Worm (Caenorhabditis elegans) whole organism, L4 larva: Measurements from ENCODE around the gene C04B4.2.

Experiments
- aha-1 ChIP-seq: fragments of 150-350 bp; peaks from one replicate; lab custom pipeline; 2014; ENCODE audit warnings: missing biosample characterization, missing genetic modification characterization
- aly-2 ChIP-seq: sonication (generic microtip); optimal IDR thresholded peaks from 2 replicates; lab custom pipeline; 2018; ENCODE audit warnings: missing biosample characterization, missing genetic modification characterization
- daf-16 ChIP-seq, 3 experiments: sonication (generic microtip); optimal IDR thresholded peaks; 2 replicates each; lab custom pipeline; 2016 to 2017; ENCODE audit warnings: missing genetic modification characterization in 3 of 3, missing genetic modification reagents in 3 of 3, mild to moderate bottlenecking in 2 of 3, missing compliant biosample characterization in 2 of 3, missing biosample characterization in 1 of 3, moderate library complexity in 1 of 3
- nhr-237 ChIP-seq: sonication (generic microtip); optimal IDR thresholded peaks from 2 replicates; lab custom pipeline; 2017; ENCODE audit warnings: missing biosample characterization, missing genetic modification characterization
- nhr-77 ChIP-seq: fragments of 150-350 bp; optimal IDR thresholded peaks from 2 replicates; lab custom pipeline; 2014; ENCODE audit warnings: missing biosample characterization, missing genetic modification characterization
- pqm-1 ChIP-seq: sonication (generic microtip); optimal IDR thresholded peaks from 2 replicates; lab custom pipeline; 2017; ENCODE audit warnings: missing biosample characterization, missing genetic modification characterization
- skn-1 ChIP-seq: fragments of 150-350 bp; optimal IDR thresholded peaks from 2 replicates; lab custom pipeline; 2014; ENCODE audit warnings: missing biosample characterization, missing genetic modification characterization
- snpc-4 ChIP-seq: fragments of 150-350 bp; optimal IDR thresholded peaks from 2 replicates; lab custom pipeline; 2014; ENCODE audit warnings: missing biosample characterization, missing genetic modification characterization
- vab-7 ChIP-seq: fragments of 200-800 bp; sonication (Bioruptor generic); IDR thresholded peaks from 2 replicates; pipeline ENCODE4 v1.3.6; 2022; ENCODE audit warnings: missing genetic modification reagents, missing genetic modification characterization, missing compliant biosample characterization
- zfp-3 ChIP-seq: fragments of 200-800 bp; sonication (Bioruptor generic); conservative IDR thresholded peaks from 2 replicates; pipeline ENCODE4 v1.3.6; 2022; ENCODE audit warnings: missing genetic modification reagents, missing genetic modification characterization, missing compliant biosample characterization

- no peak for TF ChIP-seq skn-1 (tag; lab: Kevin White, UChicago)
- TF ChIP-seq nhr-237 = no peak
- peak; percentile 21 for TF ChIP-seq pqm-1 (tag; lab: Kevin White, UChicago)
- peak; percentile 5 for TF ChIP-seq aha-1 (tag; lab: Kevin White, UChicago)
- TF ChIP-seq zfp-3 (GFP tag; lab: Robert Waterston, UW) = no peak
- TF ChIP-seq vab-7 (GFP tag; lab: Robert Waterston, UW) = no peak
- no peak for TF ChIP-seq daf-16 (GFP tag; optimal IDR thresholded peaks at IDR 0.05; lab: Kevin White, UChicago)
- peak; percentile 61 for TF ChIP-seq daf-16 (tag; optimal IDR thresholded peaks at IDR 0.05; lab: Kevin White, UChicago)
- TF ChIP-seq nhr-77 (tag; lab: Kevin White, UChicago) = no peak
- no peak for TF ChIP-seq snpc-4 (tag; lab: Kevin White, UChicago)
- no peak for TF ChIP-seq aly-2
Observed at ce11 chrX:12234424-12234823, 48.7 kb upstream of the C04B4.2 start.
